Fruit fly (Drosophila melanogaster) whole organism, embryonic: Measurements from ENCODE around the gene CG10298.

Experiments
- Ada2b ChIP-seq: fragments of 200-800 bp; sonication (Bioruptor generic); IDR thresholded peaks from 2 replicates; pipeline ENCODE4 v1.3.6; 2022; ENCODE audit warnings: missing biosample characterization, missing genetic modification characterization
- Atf3 ChIP-seq: fragments of 200-800 bp; sonication (Bioruptor generic); optimal IDR thresholded peaks from 3 replicates; lab custom pipeline; 2016; ENCODE audit warnings: missing biosample characterization, missing genetic modification characterization
- BEAF-32 ChIP-seq: fragments of 200-800 bp; sonication (Bioruptor generic); optimal IDR thresholded peaks from 3 replicates; lab custom pipeline; 2017; ENCODE audit warnings: missing biosample characterization, missing genetic modification characterization, mild to moderate bottlenecking, moderate library complexity, missing genetic modification reagents
- Bgb ChIP-seq: fragments of 200-800 bp; sonication (Bioruptor generic); IDR thresholded peaks from 2 replicates; pipeline ENCODE4 v1.3.6; 2022; ENCODE audit warnings: missing biosample characterization, missing genetic modification characterization; ENCODE audit not compliant: partially characterized antibody
- Blimp-1 ChIP-seq: fragments of 200-800 bp; sonication (Bioruptor generic); optimal IDR thresholded peaks from 3 replicates; lab custom pipeline; 2018; ENCODE audit warnings: missing biosample characterization, missing genetic modification characterization, mild to moderate bottlenecking, moderate library complexity, missing genetic modification reagents
- BtbVII ChIP-seq: fragments of 200-800 bp; sonication (Bioruptor generic); optimal IDR thresholded peaks from 3 replicates; lab custom pipeline; 2017; ENCODE audit warnings: missing biosample characterization, mild to moderate bottlenecking, missing genetic modification characterization
- CG11504 ChIP-seq: fragments of 200-800 bp; sonication (Bioruptor generic); optimal IDR thresholded peaks from 3 replicates; lab custom pipeline; 2019; ENCODE audit warnings: missing biosample characterization, mild to moderate bottlenecking, missing genetic modification characterization, moderate library complexity
- CG12659 ChIP-seq: fragments of 200-800 bp; sonication (Bioruptor generic); optimal IDR thresholded peaks from 3 replicates; lab custom pipeline; 2017; ENCODE audit warnings: mild to moderate bottlenecking, missing biosample characterization, missing genetic modification reagents, missing genetic modification characterization
- CG12769 ChIP-seq: fragments of 200-800 bp; sonication (Bioruptor generic); optimal IDR thresholded peaks from 2 replicates; lab custom pipeline; 2019; ENCODE audit warnings: missing biosample characterization, mild to moderate bottlenecking, missing genetic modification characterization, moderate library complexity
- CG14014 ChIP-seq: fragments of 200-800 bp; sonication (Bioruptor generic); IDR thresholded peaks from 2 replicates; pipeline ENCODE4 v1.3.6; 2022; ENCODE audit warnings: missing biosample characterization, missing genetic modification characterization
- CG14860 ChIP-seq: fragments of 200-800 bp; sonication (Bioruptor generic); IDR thresholded peaks from 3 replicates; pipeline ENCODE4 v1.3.6; 2022; ENCODE audit warnings: missing biosample characterization, missing genetic modification characterization; ENCODE audit not compliant: partially characterized antibody
- CG1647 ChIP-seq: fragments of 200-800 bp; sonication (Bioruptor generic); optimal IDR thresholded peaks from 3 replicates; lab custom pipeline; 2016; ENCODE audit warnings: missing biosample characterization, missing genetic modification characterization
- CG17186 ChIP-seq: fragments of 200-800 bp; sonication (Bioruptor generic); optimal IDR thresholded peaks from 3 replicates; lab custom pipeline; 2017; ENCODE audit warnings: missing biosample characterization, missing genetic modification reagents, missing genetic modification characterization
- CG2199 ChIP-seq: fragments of 200-800 bp; sonication (Bioruptor generic); IDR thresholded peaks from 3 replicates; pipeline ENCODE4 v1.3.6; 2022; ENCODE audit warnings: missing biosample characterization, missing genetic modification characterization
- CG30431 ChIP-seq: fragments of 200-800 bp; sonication (Bioruptor generic); optimal IDR thresholded peaks from 2 replicates; lab custom pipeline; 2017; ENCODE audit warnings: missing biosample characterization, missing genetic modification characterization
- CG34422 ChIP-seq: fragments of 200-800 bp; sonication (Bioruptor generic); IDR thresholded peaks from 3 replicates; pipeline ENCODE4 v1.3.6; 2022; ENCODE audit warnings: missing biosample characterization, missing genetic modification characterization
- CG7372 ChIP-seq: fragments of 200-800 bp; sonication (Bioruptor generic); IDR thresholded peaks from 2 replicates; pipeline ENCODE4 v1.3.6; 2022; ENCODE audit warnings: missing biosample characterization, missing genetic modification characterization
- Ets65A ChIP-seq: fragments of 200-800 bp; sonication (Bioruptor generic); peaks from one replicate; lab custom pipeline; 2016; ENCODE audit warnings: missing biosample characterization, missing genetic modification characterization
- Hr78 ChIP-seq, 2 experiments: fragments of 200-800 bp in 1 of 2; fragments of >200 bp in 1 of 2; sonication (Bioruptor generic) in 1 of 2; optimal IDR thresholded peaks; 2 replicates each; lab custom pipeline; 2017 to 2019; ENCODE audit warnings: missing biosample characterization in 2 of 2, missing genetic modification characterization in 2 of 2, mild to moderate bottlenecking in 1 of 2, moderate library complexity in 1 of 2
- Med ChIP-seq: fragments of 200-800 bp; sonication (Bioruptor generic); peaks from one replicate; lab custom pipeline; 2016; ENCODE audit warnings: missing biosample characterization, missing genetic modification characterization, mild to moderate bottlenecking, inconsistent platforms, moderate library complexity
- Neu2 ChIP-seq: fragments of 200-800 bp; sonication (Bioruptor generic); optimal IDR thresholded peaks from 3 replicates; lab custom pipeline; 2016; ENCODE audit warnings: missing biosample characterization, missing genetic modification characterization, borderline replicate concordance
- YL-1 ChIP-seq: fragments of 200-800 bp; sonication (Bioruptor generic); optimal IDR thresholded peaks from 3 replicates; lab custom pipeline; 2017; ENCODE audit warnings: missing biosample characterization, mild to moderate bottlenecking, missing genetic modification characterization
- cad ChIP-seq: fragments of >200 bp; optimal IDR thresholded peaks from 2 replicates; lab custom pipeline; 2017; ENCODE audit warnings: missing biosample characterization, missing genetic modification characterization
- chinmo ChIP-seq: fragments of 200-800 bp; sonication (Bioruptor generic); IDR thresholded peaks from 4 replicates; pipeline ENCODE4 v1.3.6; 2022; ENCODE audit warnings: missing biosample characterization, missing genetic modification characterization; ENCODE audit not compliant: partially characterized antibody
- crol ChIP-seq: fragments of 200-800 bp; sonication (Bioruptor generic); IDR thresholded peaks from 2 replicates; pipeline ENCODE4 v1.3.6; 2022; ENCODE audit warnings: missing biosample characterization, missing genetic modification characterization
- crp ChIP-seq, 2 experiments: fragments of 200-800 bp; sonication (Bioruptor generic); optimal IDR thresholded peaks; 2 replicates in 1 of 2; 3 replicates in 1 of 2; lab custom pipeline; 2017; ENCODE audit warnings: missing biosample characterization in 2 of 2, missing genetic modification characterization in 2 of 2, mild to moderate bottlenecking in 1 of 2, moderate library complexity in 1 of 2
- dan ChIP-seq: fragments of 200-800 bp; sonication (Bioruptor generic); IDR thresholded peaks from 2 replicates; pipeline ENCODE4 v1.3.6; 2022; ENCODE audit warnings: missing biosample characterization, missing genetic modification characterization
- ftz-f1 ChIP-seq: fragments of 200-800 bp; sonication (Bioruptor generic); optimal IDR thresholded peaks from 2 replicates; lab custom pipeline; 2016; ENCODE audit warnings: missing biosample characterization, missing genetic modification characterization
- gce ChIP-seq: fragments of 200-800 bp; sonication (Bioruptor generic); IDR thresholded peaks from 3 replicates; pipeline ENCODE4 v1.3.6; 2022; ENCODE audit warnings: missing biosample characterization, missing genetic modification characterization
- her ChIP-seq: fragments of 200-800 bp; sonication (Bioruptor generic); optimal IDR thresholded peaks from 2 replicates; lab custom pipeline; 2016; ENCODE audit warnings: missing biosample characterization, missing genetic modification characterization
- kni ChIP-seq: fragments of 200-800 bp; sonication (Bioruptor generic); optimal IDR thresholded peaks from 3 replicates; lab custom pipeline; 2017; ENCODE audit warnings: mild to moderate bottlenecking, missing biosample characterization, missing genetic modification reagents, missing genetic modification characterization
- lmd ChIP-seq: fragments of 200-800 bp; sonication (Bioruptor generic); IDR thresholded peaks from 2 replicates; pipeline ENCODE4 v1.3.6; 2022; ENCODE audit warnings: missing biosample characterization, missing genetic modification characterization
- oc ChIP-seq: fragments of 200-800 bp; sonication (Bioruptor generic); optimal IDR thresholded peaks from 2 replicates; lab custom pipeline; 2018; ENCODE audit warnings: missing biosample characterization, mild to moderate bottlenecking, missing genetic modification characterization, moderate library complexity
- onecut ChIP-seq: fragments of 200-800 bp; sonication (Bioruptor generic); IDR thresholded peaks from 2 replicates; pipeline ENCODE4 v1.3.6; 2022; ENCODE audit warnings: missing biosample characterization, missing genetic modification characterization
- repo ChIP-seq: fragments of 200-800 bp; sonication (Bioruptor generic); optimal IDR thresholded peaks from 2 replicates; lab custom pipeline; 2016; ENCODE audit warnings: missing biosample characterization, missing genetic modification characterization
- row ChIP-seq: fragments of 200-800 bp; sonication (Bioruptor generic); IDR thresholded peaks from 3 replicates; pipeline ENCODE4 v1.3.6; 2022; ENCODE audit warnings: missing biosample characterization, missing genetic modification characterization
- sens ChIP-seq: fragments of 200-800 bp; sonication (Bioruptor generic); peaks from one replicate; lab custom pipeline; 2016; ENCODE audit warnings: missing biosample characterization, missing genetic modification characterization
- sqz ChIP-seq: fragments of 200-800 bp; sonication (Bioruptor generic); optimal IDR thresholded peaks from 3 replicates; lab custom pipeline; 2018; ENCODE audit warnings: missing biosample characterization, mild to moderate bottlenecking, missing genetic modification characterization
- tll ChIP-seq, 2 experiments: fragments of 200-800 bp in 1 of 2; fragments of >200 bp in 1 of 2; sonication (Bioruptor generic) in 1 of 2; optimal IDR thresholded peaks; 2 replicates each; lab custom pipeline; 2017 to 2019; ENCODE audit warnings: missing biosample characterization in 2 of 2, missing genetic modification characterization in 2 of 2, mild to moderate bottlenecking in 1 of 2, moderate library complexity in 1 of 2
- vvl ChIP-seq: fragments of 200-800 bp; sonication (Bioruptor generic); IDR thresholded peaks from 2 replicates; pipeline ENCODE4 v1.3.6; 2022; ENCODE audit warnings: missing biosample characterization, missing genetic modification characterization
- zfh1 ChIP-seq: fragments of 200-800 bp; sonication (Bioruptor generic); IDR thresholded peaks from 3 replicates; pipeline ENCODE4 v1.3.6; 2022; ENCODE audit warnings: missing biosample characterization, missing genetic modification characterization

Gene CG10298

dm6 chr3R:6329774-6330298 is 13.0 kb upstream of the CG10298 start, which contains the start of gene Osi18:
TSS of gene Osi18 (plus strand) at chr3R:6330248.
- TF ChIP-seq Blimp-1 (GFP tag; lab: Kevin White, UChicago) = peak; percentile 69
- TF ChIP-seq onecut = no peak
- peak; percentile 48 for TF ChIP-seq Med (GFP tag; lab: Kevin White, UChicago)
- TF ChIP-seq Hr78 (GFP tag; optimal IDR thresholded peaks at IDR 0.05; lab: Kevin White, UChicago) = peak in 1 of 2 experiments; percentile 38
- 0 out of 2 replicates have a peak, but pooled peaks have one; percentile 13 for TF ChIP-seq vvl (GFP tag; lab: Robert Waterston, UW)
- TF ChIP-seq CG30431 (GFP tag; lab: Kevin White, UChicago) = no peak
- no peak for TF ChIP-seq YL-1 (GFP tag; lab: Kevin White, UChicago)
- no peak for TF ChIP-seq CG17186 (GFP tag; lab: Kevin White, UChicago)
- no peak for TF ChIP-seq tll (GFP tag; optimal IDR thresholded peaks at IDR 0.05; lab: Kevin White, UChicago)
- TF ChIP-seq her (GFP tag; lab: Kevin White, UChicago) = no peak
- no peak for TF ChIP-seq ftz-f1 (GFP tag; lab: Kevin White, UChicago)
- no peak for TF ChIP-seq CG14860 (GFP tag; lab: Robert Waterston, UW)
- peak; percentile 71 for TF ChIP-seq kni (GFP tag; lab: Kevin White, UChicago)
- no peak for TF ChIP-seq Bgb (GFP tag; lab: Robert Waterston, UW)
- no peak for TF ChIP-seq crol
- no peak for TF ChIP-seq Atf3 (GFP tag; lab: Kevin White, UChicago)
- no peak for TF ChIP-seq CG12769 (tag; lab: Kevin White, UChicago)
- no peak for TF ChIP-seq dan (GFP tag; lab: Robert Waterston, UW)
- TF ChIP-seq CG34422 (GFP tag; lab: Robert Waterston, UW) = no peak
- TF ChIP-seq BEAF-32 (GFP tag; lab: Kevin White, UChicago) = no peak
- no peak for TF ChIP-seq BtbVII (GFP tag; lab: Kevin White, UChicago)
- TF ChIP-seq crp (GFP tag; optimal IDR thresholded peaks at IDR 0.05; lab: Kevin White, UChicago) = no peak

dm6 chr3R:6334906-6335433 is 7.8 kb upstream of the CG10298 start, which contains the start of gene Osi19:
TSS of gene Osi19 (plus strand) at chr3R:6335362.
- TF ChIP-seq CG7372 (GFP tag; lab: Robert Waterston, UW) (peak; percentile 61), gce (GFP tag; lab: Robert Waterston, UW) (0 out of 3 replicates have a peak, but pooled peaks have one; percentile 5), Ets65A (GFP tag; lab: Kevin White, UChicago) (peak; percentile 65), CG1647 (no peak), sqz (GFP tag; lab: Kevin White, UChicago) (peak; percentile 18), lmd (GFP tag; lab: Robert Waterston, UW) (no peak), CG14014 (GFP tag; lab: Robert Waterston, UW) (no peak), zfh1 (GFP tag; lab: Robert Waterston, UW) (0 out of 3 replicates have a peak, but pooled peaks have one; percentile 39), Ada2b (GFP tag; lab: Robert Waterston, UW) (no peak), CG2199 (GFP tag; lab: Robert Waterston, UW) (0 out of 3 replicates have a peak, but pooled peaks have one; percentile 15), vvl (GFP tag; lab: Robert Waterston, UW) (0 out of 2 replicates have a peak, but pooled peaks have one; percentile 20), oc (tag; lab: Kevin White, UChicago) (peak; percentile 32), repo (GFP tag; lab: Kevin White, UChicago) (no peak), Neu2 (GFP tag; lab: Kevin White, UChicago) (no peak), chinmo (GFP tag; lab: Robert Waterston, UW) (0 out of 4 replicates have a peak, but pooled peaks have one; percentile 14), cad (no peak), row (GFP tag; lab: Robert Waterston, UW) (no peak), CG12659 (GFP tag; lab: Kevin White, UChicago) (no peak), CG11504 (tag; lab: Kevin White, UChicago) (no peak), sens (peak; percentile 86), Med (GFP tag; lab: Kevin White, UChicago) (peak; percentile 42)
